Worm (Caenorhabditis elegans) whole organism, L3 larva: ENCODE results near the gene C31G12.1.

Experiments
- R02D3.7 ChIP-seq: fragments of 150-350 bp; optimal IDR thresholded peaks from 2 replicates; lab custom pipeline; 2014; ENCODE audit warnings: missing biosample characterization, missing genetic modification characterization
- ZK546.5 ChIP-seq: sonication (generic microtip); optimal IDR thresholded peaks from 2 replicates; lab custom pipeline; 2017; ENCODE audit warnings: missing biosample characterization, missing genetic modification characterization
- ama-1 ChIP-seq: fragments of 150-350 bp; optimal IDR thresholded peaks from 2 replicates; lab custom pipeline; 2018
- ceh-16 ChIP-seq: sonication (generic microtip); optimal IDR thresholded peaks from 2 replicates; lab custom pipeline; 2017; ENCODE audit warnings: missing biosample characterization, missing genetic modification characterization
- ceh-28 ChIP-seq: fragments of 150-350 bp; optimal IDR thresholded peaks from 2 replicates; lab custom pipeline; 2014; ENCODE audit warnings: missing biosample characterization, missing genetic modification reagents, missing genetic modification characterization
- daf-12 ChIP-seq: fragments of 150-350 bp; optimal IDR thresholded peaks from 2 replicates; lab custom pipeline; 2014; ENCODE audit warnings: missing biosample characterization, missing genetic modification reagents, missing genetic modification characterization
- egl-27 ChIP-seq: sonication (generic microtip); optimal IDR thresholded peaks from 4 replicates; lab custom pipeline; 2017; ENCODE audit warnings: missing biosample characterization, missing genetic modification reagents, missing genetic modification characterization
- elt-2 ChIP-seq: sonication (generic microtip); optimal IDR thresholded peaks from 2 replicates; lab custom pipeline; 2016; ENCODE audit warnings: missing genetic modification reagents, mild to moderate bottlenecking, missing genetic modification characterization, missing compliant biosample characterization
- eor-1 ChIP-seq, 2 experiments: fragments of 150-350 bp; optimal IDR thresholded peaks; 2 replicates each; lab custom pipeline; 2014 to 2018; ENCODE audit warnings: missing biosample characterization in 2 of 2, missing genetic modification characterization in 2 of 2
- fkh-10 ChIP-seq: sonication (generic microtip); optimal IDR thresholded peaks from 2 replicates; lab custom pipeline; 2017; ENCODE audit warnings: missing biosample characterization, missing genetic modification reagents, missing genetic modification characterization
- fkh-2 ChIP-seq: fragments of 150-350 bp; optimal IDR thresholded peaks from 2 replicates; lab custom pipeline; 2014; ENCODE audit warnings: missing biosample characterization, missing genetic modification reagents, missing genetic modification characterization
- fos-1 ChIP-seq: fragments of 150-350 bp; optimal IDR thresholded peaks from 2 replicates; lab custom pipeline; 2014; ENCODE audit warnings: missing biosample characterization, missing genetic modification characterization
- jun-1 ChIP-seq: fragments of 150-350 bp; optimal IDR thresholded peaks from 2 replicates; lab custom pipeline; 2014; ENCODE audit warnings: missing biosample characterization, missing genetic modification reagents, missing genetic modification characterization
- lin-15B ChIP-seq: fragments of 150-350 bp; optimal IDR thresholded peaks from 2 replicates; lab custom pipeline; 2014; ENCODE audit warnings: missing biosample characterization, missing genetic modification characterization
- lin-39 ChIP-seq: fragments of 150-350 bp; optimal IDR thresholded peaks from 2 replicates; lab custom pipeline; 2018; ENCODE audit warnings: missing biosample characterization, missing genetic modification reagents, missing genetic modification characterization
- lsy-12 ChIP-seq: sonication (generic microtip); optimal IDR thresholded peaks from 2 replicates; lab custom pipeline; 2016; ENCODE audit warnings: mild to moderate bottlenecking, missing genetic modification characterization, missing compliant biosample characterization
- mdl-1 ChIP-seq: fragments of 150-350 bp; optimal IDR thresholded peaks from 2 replicates; lab custom pipeline; 2014; ENCODE audit warnings: missing biosample characterization, missing genetic modification characterization
- mml-1 ChIP-seq: fragments of 150-350 bp; sonication (generic microtip); optimal IDR thresholded peaks from 3 replicates; lab custom pipeline; 2014; ENCODE audit warnings: missing biosample characterization, missing genetic modification characterization
- nfya-1 ChIP-seq: sonication (generic microtip); optimal IDR thresholded peaks from 2 replicates; lab custom pipeline; 2017; ENCODE audit warnings: missing genetic modification characterization, mild to moderate bottlenecking, missing compliant biosample characterization, antibody characterized with exemption, moderate library complexity; ENCODE audit not compliant: insufficient read depth
- nhr-11 ChIP-seq: fragments of 150-350 bp; optimal IDR thresholded peaks from 2 replicates; lab custom pipeline; 2014; ENCODE audit warnings: missing biosample characterization, missing genetic modification characterization
- nhr-12 ChIP-seq: fragments of 150-350 bp; optimal IDR thresholded peaks from 2 replicates; lab custom pipeline; 2014; ENCODE audit warnings: missing biosample characterization, missing genetic modification characterization
- nhr-23 ChIP-seq: fragments of 150-350 bp; optimal IDR thresholded peaks from 2 replicates; lab custom pipeline; 2014; ENCODE audit warnings: missing biosample characterization, missing genetic modification reagents, missing genetic modification characterization
- nhr-25 ChIP-seq: sonication (generic microtip); optimal IDR thresholded peaks from 2 replicates; lab custom pipeline; 2017; ENCODE audit warnings: missing biosample characterization, missing genetic modification characterization
- nhr-67 ChIP-seq: fragments of 150-350 bp; optimal IDR thresholded peaks from 2 replicates; lab custom pipeline; 2014; ENCODE audit warnings: missing biosample characterization, missing genetic modification characterization
- nhr-76 ChIP-seq: fragments of 150-350 bp; sonication (generic microtip); optimal IDR thresholded peaks from 5 replicates; lab custom pipeline; 2014; ENCODE audit warnings: missing biosample characterization, missing genetic modification characterization
- nhr-77 ChIP-seq: fragments of 150-350 bp; optimal IDR thresholded peaks from 2 replicates; lab custom pipeline; 2014; ENCODE audit warnings: missing biosample characterization, missing genetic modification characterization
- pqm-1 ChIP-seq: fragments of 150-350 bp; optimal IDR thresholded peaks from 2 replicates; lab custom pipeline; 2017; ENCODE audit warnings: missing biosample characterization, missing genetic modification characterization, inconsistent platforms
- snpc-4 ChIP-seq: fragments of 150-350 bp; optimal IDR thresholded peaks from 2 replicates; lab custom pipeline; 2014; ENCODE audit warnings: missing biosample characterization, missing genetic modification characterization
- unc-39 ChIP-seq: sonication (generic microtip); optimal IDR thresholded peaks from 4 replicates; lab custom pipeline; 2017; ENCODE audit warnings: missing biosample characterization, missing genetic modification characterization
- zag-1 ChIP-seq: fragments of 150-350 bp; optimal IDR thresholded peaks from 2 replicates; lab custom pipeline; 2014; ENCODE audit warnings: missing biosample characterization, missing genetic modification characterization
- ztf-11 ChIP-seq: fragments of 150-350 bp; optimal IDR thresholded peaks from 2 replicates; lab custom pipeline; 2014; ENCODE audit warnings: missing biosample characterization, missing genetic modification characterization
- ztf-4 ChIP-seq: fragments of 150-350 bp; optimal IDR thresholded peaks from 2 replicates; lab custom pipeline; 2014; ENCODE audit warnings: missing biosample characterization, missing genetic modification characterization

Gene C31G12.1

ce11 chrV:18146077-18146476 lies 33.7 kb upstream of the C31G12.1 start, which contains the start of gene C14A6.3:
Gene C14A6.3 (plus strand): TSS chrV:18146377.
- TF ChIP-seq eor-1 (tag; optimal IDR thresholded peaks at IDR 0.05; lab: Kevin White, UChicago) (no peak), ama-1 (lab: Kevin White, UChicago) (no peak), pqm-1 (tag; lab: Kevin White, UChicago) (no peak), unc-39 (no peak)

ce11 chrV:18157707-18158106 lies 22.1 kb upstream of the C31G12.1 start, which contains the start of gene clec-48:
Gene clec-48 (plus strand): TSS chrV:18158026.
- TF ChIP-seq zag-1 (tag; lab: Kevin White, UChicago) = no peak
- no peak for TF ChIP-seq jun-1 (tag; lab: Kevin White, UChicago)
- TF ChIP-seq nfya-1 (tag; lab: Kevin White, UChicago) = no peak
- TF ChIP-seq fkh-10 (GFP tag; lab: Kevin White, UChicago) = no peak
- TF ChIP-seq eor-1 (tag; optimal IDR thresholded peaks at IDR 0.05; lab: Kevin White, UChicago) = no peak
- TF ChIP-seq elt-2 (tag; lab: Kevin White, UChicago) = peak; percentile 50
- peak; percentile 66 for TF ChIP-seq pqm-1 (tag; lab: Kevin White, UChicago)

ce11 chrV:18158172-18158571 lies 21.6 kb upstream of the C31G12.1 start:
- TF ChIP-seq nhr-11 (tag; lab: Kevin White, UChicago) (no peak), ztf-4 (no peak), fkh-2 (tag; lab: Kevin White, UChicago) (no peak), nhr-25 (tag; lab: Kevin White, UChicago) (no peak), ztf-11 (tag; lab: Kevin White, UChicago) (no peak), egl-27 (tag; lab: Kevin White, UChicago) (no peak), lsy-12 (tag; lab: Kevin White, UChicago) (no peak), snpc-4 (tag; lab: Kevin White, UChicago) (no peak), mml-1 (tag; lab: Kevin White, UChicago) (no peak), R02D3.7 (tag; lab: Kevin White, UChicago) (no peak), ceh-28 (tag; lab: Kevin White, UChicago) (no peak), daf-12 (tag; lab: Kevin White, UChicago) (no peak), zag-1 (tag; lab: Kevin White, UChicago) (no peak), lin-39 (tag; lab: Kevin White, UChicago) (no peak)

DNA sequence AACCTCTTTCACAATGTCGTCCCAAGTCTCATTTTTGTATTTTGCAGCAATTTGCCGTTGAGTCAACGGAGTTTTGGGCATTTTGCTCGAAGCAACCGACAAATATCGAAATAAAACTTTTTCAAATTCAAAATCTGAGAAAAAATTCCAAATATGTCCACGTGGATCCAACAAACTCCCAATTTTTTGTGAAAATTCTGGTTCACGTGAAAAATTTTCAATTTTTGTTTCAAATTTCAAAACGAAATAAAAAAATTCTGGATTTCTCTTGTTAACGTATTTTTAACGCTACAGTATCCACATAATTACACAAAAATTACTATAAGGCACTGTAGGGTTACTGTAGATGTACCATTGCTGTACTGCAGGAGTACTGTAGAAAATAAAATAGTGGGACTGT lies 18.5 kb upstream of the C31G12.1 start, which contains the start of gene C14A6.13:
Gene C14A6.13, minus strand, starts transcription at position 101 of the 400 bp plus-strand sequence.
- TF ChIP-seq fos-1 (tag; lab: Kevin White, UChicago) (no peak), nhr-11 (tag; lab: Kevin White, UChicago) (no peak), unc-39 (no peak), nhr-12 (tag; lab: Kevin White, UChicago) (no peak), nhr-77 (tag; lab: Kevin White, UChicago) (no peak), ztf-4 (no peak)

ce11 chrV:18162568-18162967 lies 17.2 kb upstream of the C31G12.1 start, which contains the start of gene C14A6.12:
Gene C14A6.12 (minus strand): TSS chrV:18162668.
- no peak for TF ChIP-seq fkh-10 (GFP tag; lab: Kevin White, UChicago)
- no peak for TF ChIP-seq zag-1 (tag; lab: Kevin White, UChicago)
- TF ChIP-seq ZK546.5 = no peak
- TF ChIP-seq unc-39 = no peak
- TF ChIP-seq nhr-76 (tag; lab: Kevin White, UChicago) = no peak
- TF ChIP-seq nhr-23 (tag; lab: Kevin White, UChicago) = no peak
- no peak for TF ChIP-seq nhr-12 (tag; lab: Kevin White, UChicago)

DNA sequence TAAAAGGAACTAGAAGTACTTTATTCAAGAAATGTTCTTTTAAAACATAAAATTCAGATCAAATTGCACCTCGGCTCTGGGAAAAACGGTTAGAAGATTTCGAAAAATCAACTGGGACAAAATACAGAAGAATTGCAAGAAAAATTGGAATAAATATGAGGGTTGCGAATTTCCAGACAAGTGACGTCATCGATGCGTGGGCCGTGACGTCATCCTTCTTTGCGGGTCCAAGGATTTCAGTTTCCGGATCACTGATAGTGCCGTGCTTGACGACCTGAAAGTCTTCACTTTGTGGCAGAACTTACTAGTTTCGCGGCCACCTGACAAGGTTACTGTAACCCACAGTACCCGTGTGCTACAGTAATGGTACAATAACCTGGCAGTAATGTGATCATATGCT lies 16.3 kb upstream of the C31G12.1 start:
- TF ChIP-seq nhr-67 (tag; lab: Kevin White, UChicago) (no peak), nhr-25 (tag; lab: Kevin White, UChicago) (no peak), lin-15B (tag; lab: Kevin White, UChicago) (no peak), ceh-16 (tag; lab: Kevin White, UChicago) (no peak), ztf-11 (tag; lab: Kevin White, UChicago) (no peak), mdl-1 (tag; lab: Kevin White, UChicago) (no peak)
- TF ChIP-seq, all 47 proteins: peak for 0
